Worm (Caenorhabditis elegans) whole organism, L1 larva: ENCODE data around the gene eat-3.

ENCODE experiments used
- C16A3.4 ChIP-seq: fragments of 150-350 bp; optimal IDR thresholded peaks from 2 replicates; lab custom pipeline; 2014; ENCODE audit warnings: missing biosample characterization, missing genetic modification characterization
- F16B12.6 ChIP-seq: fragments of 150-350 bp; optimal IDR thresholded peaks from 2 replicates; lab custom pipeline; 2014; ENCODE audit warnings: missing biosample characterization, missing genetic modification characterization
- ceh-8 ChIP-seq: fragments of 200-800 bp; sonication (Bioruptor generic); optimal IDR thresholded peaks from 2 replicates; lab custom pipeline; 2018; ENCODE audit warnings: mild to moderate bottlenecking, missing genetic modification characterization, moderate library complexity, missing compliant biosample characterization
- ces-1 ChIP-seq: fragments of 150-350 bp; optimal IDR thresholded peaks from 2 replicates; lab custom pipeline; 2014; ENCODE audit warnings: missing biosample characterization, missing genetic modification reagents, missing genetic modification characterization
- dsc-1 ChIP-seq: sonication (generic microtip); optimal IDR thresholded peaks from 2 replicates; lab custom pipeline; 2016; ENCODE audit warnings: mild to moderate bottlenecking, missing genetic modification characterization, missing compliant biosample characterization
- efl-3 ChIP-seq: fragments of 200-800 bp; sonication (Bioruptor generic); optimal IDR thresholded peaks from 2 replicates; lab custom pipeline; 2018; ENCODE audit warnings: mild to moderate bottlenecking, missing genetic modification characterization, missing compliant biosample characterization
- elt-2 ChIP-seq: sonication (generic microtip); optimal IDR thresholded peaks from 2 replicates; lab custom pipeline; 2016; ENCODE audit warnings: missing genetic modification characterization, mild to moderate bottlenecking, inconsistent platforms, missing compliant biosample characterization, missing genetic modification reagents
- elt-3 ChIP-seq, 6 experiments: fragments of 150-350 bp in 1 of 6; sonication (generic microtip); optimal IDR thresholded peaks; 2 replicates each; lab custom pipeline; 2017 to 2018; ENCODE audit warnings: missing biosample characterization in 6 of 6, missing genetic modification characterization in 6 of 6, inconsistent platforms in 1 of 6
- fkh-10 ChIP-seq: sonication (generic microtip); optimal IDR thresholded peaks from 2 replicates; lab custom pipeline; 2017; ENCODE audit warnings: missing biosample characterization, missing genetic modification reagents, missing genetic modification characterization
- fkh-4 ChIP-seq: sonication (generic microtip); optimal IDR thresholded peaks from 2 replicates; lab custom pipeline; 2016; ENCODE audit warnings: missing compliant biosample characterization, missing genetic modification characterization, borderline replicate concordance
- irx-1 ChIP-seq: sonication (generic microtip); optimal IDR thresholded peaks from 2 replicates; lab custom pipeline; 2016; ENCODE audit warnings: missing genetic modification characterization, missing compliant biosample characterization
- lin-14 ChIP-seq: fragments of 200-800 bp; sonication (Bioruptor generic); optimal IDR thresholded peaks from 2 replicates; lab custom pipeline; 2018; ENCODE audit warnings: mild to moderate bottlenecking, missing genetic modification characterization, moderate library complexity, missing compliant biosample characterization
- nhr-71 ChIP-seq: sonication (generic microtip); optimal IDR thresholded peaks from 2 replicates; lab custom pipeline; 2016; ENCODE audit warnings: mild to moderate bottlenecking, missing genetic modification characterization, moderate library complexity, missing compliant biosample characterization
- nhr-85 ChIP-seq: sonication (generic microtip); peaks from one replicate; lab custom pipeline; 2016; ENCODE audit warnings: missing genetic modification characterization, inconsistent platforms, missing compliant biosample characterization
- rnt-1 ChIP-seq: sonication (generic microtip); optimal IDR thresholded peaks from 2 replicates; lab custom pipeline; 2016; ENCODE audit warnings: mild to moderate bottlenecking, missing genetic modification characterization, moderate library complexity, missing compliant biosample characterization
- skn-1 ChIP-seq: fragments of 150-350 bp; optimal IDR thresholded peaks from 2 replicates; lab custom pipeline; 2014; ENCODE audit warnings: missing biosample characterization, missing genetic modification characterization
- swsn-7 ChIP-seq: sonication (generic microtip); optimal IDR thresholded peaks from 2 replicates; lab custom pipeline; 2016; ENCODE audit warnings: missing genetic modification characterization, missing compliant biosample characterization
- tlp-1 ChIP-seq: fragments of 150-350 bp; optimal IDR thresholded peaks from 2 replicates; lab custom pipeline; 2014; ENCODE audit warnings: missing biosample characterization, missing genetic modification characterization
- unc-130 ChIP-seq: fragments of 150-350 bp; optimal IDR thresholded peaks from 2 replicates; lab custom pipeline; 2017; ENCODE audit warnings: missing biosample characterization, missing genetic modification characterization, inconsistent platforms

The eat-3 gene

ce11 chrII:9377158-9377557 lies 52.5 kb downstream of the eat-3 start, which contains the start of gene C06C3.10:
Gene C06C3.10, minus strand, starts transcription at chrII:9377258.
- no peak for TF ChIP-seq fkh-4 (tag; lab: Kevin White, UChicago)
- TF ChIP-seq nhr-71 (tag; lab: Kevin White, UChicago), result no peak
- no peak for TF ChIP-seq elt-2 (tag; lab: Kevin White, UChicago)
- TF ChIP-seq F16B12.6, result no peak
- TF ChIP-seq elt-3 (tag; optimal IDR thresholded peaks at IDR 0.05; lab: Kevin White, UChicago), result no peak
- no peak for TF ChIP-seq lin-14 (GFP tag; lab: Kevin White, UChicago)
- TF ChIP-seq rnt-1 (tag; lab: Kevin White, UChicago), result no peak
- TF ChIP-seq ceh-8 (GFP tag; lab: Kevin White, UChicago), result no peak
- no peak for TF ChIP-seq swsn-7 (tag; lab: Kevin White, UChicago)
- no peak for TF ChIP-seq dsc-1 (tag; lab: Kevin White, UChicago)
- no peak for TF ChIP-seq ces-1 (GFP tag; lab: Kevin White, UChicago)
- no peak for TF ChIP-seq C16A3.4 (tag; lab: Kevin White, UChicago)
- TF ChIP-seq skn-1, result no peak
- TF ChIP-seq irx-1 (tag; lab: Kevin White, UChicago), result no peak
- TF ChIP-seq nhr-85 (tag; lab: Kevin White, UChicago), result no peak
- no peak for TF ChIP-seq unc-130 (tag; lab: Kevin White, UChicago)
- TF ChIP-seq fkh-10, result no peak
- no peak for TF ChIP-seq tlp-1
- no peak for TF ChIP-seq efl-3 (GFP tag; lab: Kevin White, UChicago)

ce11 chrII:9378174-9378573 lies 53.5 kb downstream of the eat-3 start:
- peak; percentile 20 for TF ChIP-seq elt-2 (tag; lab: Kevin White, UChicago)
- no peak for TF ChIP-seq fkh-10
